Worm (Caenorhabditis elegans): ENCODE measurements around the gene tra-4.

tra-4 gene

ce11 chrX:2891879-2892278 is 34.5 kb upstream of the tra-4 start:
- TF ChIP-seq med-1 (GFP tag; optimal IDR thresholded peaks at IDR 0.05; ENCODE audit: insufficient read depth) (no peak), klf-2 (GFP tag; conservative IDR thresholded peaks at IDR 0.05) (no peak), flt-1 (GFP tag; IDR thresholded peaks at IDR 0.05) (no peak), ztf-29 (GFP tag; IDR thresholded peaks at IDR 0.05) (no peak), T22C8.4 (GFP tag; IDR thresholded peaks at IDR 0.05) (no peak), ref-1 (GFP tag; conservative IDR thresholded peaks at IDR 0.05) (no peak), cog-1 (tag; optimal IDR thresholded peaks at IDR 0.05) (no peak), ztf-23 (GFP tag; IDR thresholded peaks at IDR 0.05) (no peak), tab-1 (GFP tag; IDR thresholded peaks at IDR 0.05) (no peak)

DNA sequence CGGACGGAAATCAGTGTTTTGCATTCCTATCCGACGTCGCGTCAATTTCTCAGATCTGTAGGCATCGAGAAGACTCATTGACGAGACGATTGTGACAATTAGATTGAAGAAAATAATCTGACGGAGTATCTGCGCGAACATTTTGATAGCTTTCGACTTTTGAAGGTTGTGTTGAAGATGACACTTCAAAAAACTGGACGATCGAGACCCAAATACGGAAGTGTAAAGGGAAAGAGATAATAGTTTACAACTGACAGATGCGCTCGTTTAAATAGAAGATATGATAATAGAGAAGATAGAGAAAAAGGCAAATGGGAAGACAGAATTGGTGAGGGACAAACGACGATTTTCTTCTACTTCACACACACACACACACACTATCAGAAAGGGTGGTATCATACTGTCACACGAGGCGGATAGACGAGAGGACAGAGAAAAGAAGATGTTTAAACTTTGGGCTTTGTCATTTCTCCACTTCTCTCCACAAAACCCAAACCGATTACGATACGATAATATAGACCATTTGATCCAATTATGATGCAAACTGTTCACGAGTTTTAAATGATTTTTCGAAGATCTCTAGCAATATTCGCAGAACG is 33.8 kb upstream of the tra-4 start, which contains the start of gene B0410.3:
B0410.3 (minus strand) TSS at position 351 of the 599 bp plus-strand sequence.
- TF ChIP-seq T22C8.4 (GFP tag; IDR thresholded peaks at IDR 0.05) = no peak
- TF ChIP-seq ztf-23 (GFP tag; IDR thresholded peaks at IDR 0.05) = no peak
- no peak for TF ChIP-seq med-1 (GFP tag; optimal IDR thresholded peaks at IDR 0.05; ENCODE audit: insufficient read depth)
- no peak for TF ChIP-seq klf-2 (GFP tag; conservative IDR thresholded peaks at IDR 0.05)
- TF ChIP-seq cog-1 (tag; optimal IDR thresholded peaks at IDR 0.05) = no peak
- TF ChIP-seq ztf-29 (GFP tag; IDR thresholded peaks at IDR 0.05) = no peak
- no peak for TF ChIP-seq flt-1 (GFP tag; IDR thresholded peaks at IDR 0.05)
- no peak for TF ChIP-seq ref-1 (GFP tag; conservative IDR thresholded peaks at IDR 0.05)
- TF ChIP-seq tab-1 (GFP tag; IDR thresholded peaks at IDR 0.05) = no peak

- no peak for TF ChIP-seq ref-1 (GFP tag; conservative IDR thresholded peaks at IDR 0.05)
- no peak for TF ChIP-seq ztf-29 (GFP tag; IDR thresholded peaks at IDR 0.05)
- no peak for TF ChIP-seq flt-1 (GFP tag; IDR thresholded peaks at IDR 0.05)
- no peak for TF ChIP-seq tab-1 (GFP tag; IDR thresholded peaks at IDR 0.05)
- no peak for TF ChIP-seq klf-2 (GFP tag; conservative IDR thresholded peaks at IDR 0.05)
- no peak for TF ChIP-seq T22C8.4 (GFP tag; IDR thresholded peaks at IDR 0.05)
- no peak for TF ChIP-seq med-1 (GFP tag; optimal IDR thresholded peaks at IDR 0.05; ENCODE audit: insufficient read depth)
- TF ChIP-seq ztf-23 (GFP tag; IDR thresholded peaks at IDR 0.05) = no peak
- TF ChIP-seq cog-1 (tag; optimal IDR thresholded peaks at IDR 0.05) = no peak
Observed at ce11 chrX:2890041-2890650, 32.7 kb upstream of the tra-4 start.

DNA sequence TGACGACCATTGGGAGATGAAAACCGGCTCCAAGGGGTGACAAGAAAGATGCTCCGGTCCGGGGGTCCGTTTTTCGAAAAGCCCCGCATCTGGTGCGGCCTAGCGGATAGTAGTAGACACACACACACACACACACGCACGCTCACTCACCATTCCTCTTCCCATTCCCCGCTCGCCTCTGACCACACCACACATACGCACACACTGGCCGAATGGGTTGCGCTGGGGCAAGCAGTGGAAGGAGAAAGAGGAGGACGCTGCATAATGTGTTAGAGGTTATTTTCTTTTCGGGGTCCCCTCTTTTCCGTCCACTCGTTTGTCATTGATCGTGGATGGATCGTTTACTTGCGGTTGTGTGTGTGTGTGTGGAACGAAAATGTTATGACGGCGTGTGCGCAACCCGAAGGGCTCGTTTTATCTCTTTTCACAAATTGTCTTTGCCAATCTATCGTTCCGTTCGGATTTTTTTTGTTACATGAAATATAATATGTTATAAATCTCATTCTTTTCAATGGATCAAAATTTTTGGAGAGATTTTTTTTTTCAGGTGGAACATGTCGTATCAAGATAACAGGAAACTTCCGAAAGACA is 28.0 kb upstream of the tra-4 start, which contains the start of gene vang-1:
vang-1 (plus strand) TSS at position 541 of the 591 bp plus-strand sequence.
- TF ChIP-seq ztf-29 (GFP tag; IDR thresholded peaks at IDR 0.05) = peak; percentile 69
- TF ChIP-seq klf-2 (GFP tag; conservative IDR thresholded peaks at IDR 0.05) = 0 out of 2 replicates have a peak, but pooled peaks have one; percentile 60
- TF ChIP-seq med-1 (GFP tag; optimal IDR thresholded peaks at IDR 0.05; ENCODE audit: insufficient read depth) = no peak
- TF ChIP-seq tab-1 (GFP tag; IDR thresholded peaks at IDR 0.05) = peak; percentile 63; the same call in 1 of the 2 replicates
- no peak for TF ChIP-seq ref-1 (GFP tag; conservative IDR thresholded peaks at IDR 0.05)
- TF ChIP-seq ztf-23 (GFP tag; IDR thresholded peaks at IDR 0.05) = peak; percentile 54; the same call in 1 of the 2 replicates
- TF ChIP-seq flt-1 (GFP tag; IDR thresholded peaks at IDR 0.05) = peak; percentile 83
- peak; percentile 59 for TF ChIP-seq cog-1 (tag; optimal IDR thresholded peaks at IDR 0.05)
- no peak for TF ChIP-seq T22C8.4 (GFP tag; IDR thresholded peaks at IDR 0.05)

DNA sequence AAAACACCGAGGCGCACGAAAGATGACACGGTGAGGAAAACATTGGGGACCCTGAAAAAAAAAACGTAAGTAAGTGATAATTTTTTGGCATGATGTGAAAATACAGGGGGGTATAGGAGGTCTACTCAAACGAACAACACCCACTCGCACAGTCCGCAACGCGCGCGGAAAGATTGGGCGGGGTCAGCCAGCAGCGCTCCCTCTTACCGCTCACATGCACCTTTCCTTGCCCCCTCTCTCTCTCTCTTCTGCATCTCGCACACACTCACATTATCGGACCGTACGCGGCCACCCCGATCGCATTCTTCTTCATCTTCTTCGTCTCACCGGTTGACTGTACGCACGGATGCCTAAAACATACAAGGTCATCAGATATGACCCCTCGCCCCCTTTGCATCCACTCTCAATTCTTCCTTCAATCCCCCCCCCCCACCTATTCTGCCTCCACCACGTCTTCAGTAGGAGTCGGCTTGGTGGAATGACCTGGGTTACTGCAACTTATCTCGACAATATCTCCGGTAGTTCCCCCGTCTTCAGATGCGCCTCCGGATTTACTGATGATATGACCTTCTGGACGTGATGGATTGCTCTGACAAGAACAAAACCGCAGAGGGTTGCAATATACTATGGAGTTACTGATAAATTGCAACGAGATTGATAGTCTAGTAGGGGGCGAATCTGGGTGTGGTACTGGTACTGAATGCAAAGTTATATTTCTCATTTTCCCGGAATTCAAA is 22.3 kb upstream of the tra-4 start, which contains the start of gene F53B3.5:
F53B3.5 (minus strand) TSS at position 51 of the 737 bp plus-strand sequence.
- TF ChIP-seq cog-1 (tag; optimal IDR thresholded peaks at IDR 0.05) (no peak), flt-1 (GFP tag; IDR thresholded peaks at IDR 0.05) (peak; percentile 67)

DNA sequence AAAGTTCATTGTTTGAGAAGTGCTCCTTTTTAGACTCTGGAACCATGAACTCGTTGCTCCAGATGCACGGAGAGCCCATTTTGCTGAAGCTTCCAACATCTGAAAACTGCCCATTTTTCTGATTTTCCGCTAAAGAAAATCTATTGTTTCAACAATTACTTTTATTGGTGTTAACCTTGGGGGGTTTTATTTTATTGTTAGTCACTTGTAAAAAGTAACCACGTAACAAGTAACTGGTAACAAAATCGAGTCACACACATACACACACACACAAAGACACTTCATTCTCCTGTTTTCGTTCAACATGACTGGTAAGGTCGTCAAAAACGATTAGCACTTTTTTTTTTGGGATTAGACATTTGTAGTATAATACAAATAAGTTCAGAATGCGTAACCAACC is 20.0 kb upstream of the tra-4 start:
- TF ChIP-seq med-1 (GFP tag; optimal IDR thresholded peaks at IDR 0.05; ENCODE audit: insufficient read depth) (no peak), klf-2 (GFP tag; conservative IDR thresholded peaks at IDR 0.05) (no peak), ztf-29 (GFP tag; IDR thresholded peaks at IDR 0.05) (no peak), tab-1 (GFP tag; IDR thresholded peaks at IDR 0.05) (no peak), T22C8.4 (GFP tag; IDR thresholded peaks at IDR 0.05) (no peak), ref-1 (GFP tag; conservative IDR thresholded peaks at IDR 0.05) (no peak), ztf-23 (GFP tag; IDR thresholded peaks at IDR 0.05) (no peak), flt-1 (GFP tag; IDR thresholded peaks at IDR 0.05) (no peak), cog-1 (tag; optimal IDR thresholded peaks at IDR 0.05) (no peak)

ce11 chrX:2874598-2874997 is 17.2 kb upstream of the tra-4 start:
- TF ChIP-seq klf-2 (GFP tag; conservative IDR thresholded peaks at IDR 0.05) (no peak), cog-1 (tag; optimal IDR thresholded peaks at IDR 0.05) (no peak), T22C8.4 (GFP tag; IDR thresholded peaks at IDR 0.05) (no peak), ref-1 (GFP tag; conservative IDR thresholded peaks at IDR 0.05) (no peak), tab-1 (GFP tag; IDR thresholded peaks at IDR 0.05) (no peak), flt-1 (GFP tag; IDR thresholded peaks at IDR 0.05) (no peak), ztf-23 (GFP tag; IDR thresholded peaks at IDR 0.05) (no peak), ztf-29 (GFP tag; IDR thresholded peaks at IDR 0.05) (no peak), med-1 (GFP tag; optimal IDR thresholded peaks at IDR 0.05; ENCODE audit: insufficient read depth) (no peak)

ce11 chrX:2873272-2873671 is 15.9 kb upstream of the tra-4 start:
- TF ChIP-seq med-1 (GFP tag; optimal IDR thresholded peaks at IDR 0.05; ENCODE audit: insufficient read depth) (no peak), cog-1 (tag; optimal IDR thresholded peaks at IDR 0.05) (no peak), flt-1 (GFP tag; IDR thresholded peaks at IDR 0.05) (no peak), ztf-23 (GFP tag; IDR thresholded peaks at IDR 0.05) (no peak), T22C8.4 (GFP tag; IDR thresholded peaks at IDR 0.05) (no peak), ztf-29 (GFP tag; IDR thresholded peaks at IDR 0.05) (no peak), ref-1 (GFP tag; conservative IDR thresholded peaks at IDR 0.05) (no peak), tab-1 (GFP tag; IDR thresholded peaks at IDR 0.05) (no peak), klf-2 (GFP tag; conservative IDR thresholded peaks at IDR 0.05) (no peak)

Data from whole organism, midembryonic.